Worm (Caenorhabditis elegans): Measurements from ENCODE around the gene gmpr-1.

DNA sequence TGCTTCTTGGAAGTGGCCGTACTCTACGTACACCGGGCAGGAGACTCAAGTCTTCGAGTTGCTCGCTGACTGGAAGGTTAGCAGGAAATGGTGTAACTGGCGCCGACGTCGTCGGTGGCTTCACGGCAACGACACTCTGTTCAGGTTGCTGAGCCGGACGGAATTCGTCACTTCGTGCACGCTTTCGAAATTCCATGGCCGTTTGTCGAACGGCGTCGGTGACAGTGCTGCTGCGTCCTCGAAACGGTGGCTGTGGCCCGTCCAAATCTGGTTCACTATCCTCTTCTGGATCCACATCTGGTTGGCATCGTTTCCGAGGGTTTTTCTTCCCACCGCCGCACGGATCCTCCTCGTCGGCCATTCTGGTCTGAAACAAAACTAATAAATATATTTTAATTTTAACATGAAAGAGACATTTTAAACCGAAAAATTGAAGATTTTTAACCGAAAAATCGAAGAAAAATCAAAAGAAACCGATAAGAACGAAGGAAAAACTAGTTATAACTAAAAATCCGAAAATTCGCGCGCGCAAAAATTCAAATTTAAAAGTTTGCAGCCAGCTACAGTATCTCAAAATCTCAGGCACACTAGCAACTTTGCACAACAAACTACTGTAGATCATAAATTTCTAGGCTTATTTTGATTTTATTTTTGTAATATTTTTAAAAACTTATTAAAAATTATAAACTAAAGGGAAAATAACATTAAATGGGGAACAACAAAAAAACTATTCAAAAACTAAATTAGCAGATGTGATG is 4.8 kb upstream of the gmpr-1 start, which contains the start of gene F32D1.7:
- TF ChIP-seq aha-1 (tag; optimal IDR thresholded peaks at IDR 0.05) (no peak), ztf-4 (tag; optimal IDR thresholded peaks at IDR 0.05) (no peak), mab-9 (GFP tag; IDR thresholded peaks at IDR 0.05) (no peak), pag-3 (tag; optimal IDR thresholded peaks at IDR 0.05; ENCODE audit: borderline replicate concordance, insufficient read depth) (no peak), unc-62 (GFP tag; optimal IDR thresholded peaks at IDR 0.05) (no peak), jun-1 (tag; optimal IDR thresholded peaks at IDR 0.05) (no peak), snpc-4 (tag; optimal IDR thresholded peaks at IDR 0.05) (no peak), swsn-7 (tag; optimal IDR thresholded peaks at IDR 0.05) (no peak), fos-1 (tag; optimal IDR thresholded peaks at IDR 0.05) (no peak)
